Fruit fly (Drosophila melanogaster): ENCODE data around the gene S1P.

- TF ChIP-seq CG7368 (GFP tag; optimal IDR thresholded peaks at IDR 0.05) (no peak), spab (GFP tag; optimal IDR thresholded peaks at IDR 0.05) (no peak), Eip78C (GFP tag) (no peak), Sox14 (GFP tag; optimal IDR thresholded peaks at IDR 0.05) (no peak), fd85E (GFP tag; optimal IDR thresholded peaks at IDR 0.05) (no peak), salr (GFP tag; optimal IDR thresholded peaks at IDR 0.05) (no peak), Gug (GFP tag; IDR thresholded peaks at IDR 0.05) (no peak), CG10631 (GFP tag; optimal IDR thresholded peaks at IDR 0.05) (no peak), CG16779 (tag; optimal IDR thresholded peaks at IDR 0.05) (no peak), CG3919 (GFP tag; optimal IDR thresholded peaks at IDR 0.05) (no peak), Smox (GFP tag; optimal IDR thresholded peaks at IDR 0.05) (no peak)
Measured at dm6 chr3L:21610535-21610934, 6.6 kb downstream of the S1P start.
